Worm (Caenorhabditis elegans) whole organism, L2 larva: ENCODE results near the gene C29G2.3.
"Not testable (repeated sequence)": the region's sequence is repeated elsewhere in the genome, so short reads cannot be mapped to it uniquely, and the experiment has no call there.

Source experiments
- F13H6.1 ChIP-seq: sonication (generic microtip); optimal IDR thresholded peaks from 2 replicates; lab custom pipeline; 2016; ENCODE audit warnings: missing genetic modification characterization, missing compliant biosample characterization
- R02D3.7 ChIP-seq: fragments of 150-350 bp; optimal IDR thresholded peaks from 2 replicates; lab custom pipeline; 2014; ENCODE audit warnings: missing biosample characterization, missing genetic modification characterization
- Y55F3AM.14 ChIP-seq: fragments of 200-800 bp; sonication (Bioruptor generic); optimal IDR thresholded peaks from 2 replicates; lab custom pipeline; 2018; ENCODE audit warnings: mild to moderate bottlenecking, missing genetic modification characterization, missing compliant biosample characterization
- ZK546.5 ChIP-seq: sonication (generic microtip); optimal IDR thresholded peaks from 2 replicates; lab custom pipeline; 2017; ENCODE audit warnings: missing biosample characterization, missing genetic modification characterization
- ama-1 ChIP-seq: fragments of 150-350 bp; optimal IDR thresholded peaks from 2 replicates; lab custom pipeline; 2018; ENCODE audit warnings: inconsistent platforms
- ceh-16 ChIP-seq: fragments of 150-350 bp; optimal IDR thresholded peaks from 2 replicates; lab custom pipeline; 2014; ENCODE audit warnings: missing biosample characterization, missing genetic modification characterization
- crh-2 ChIP-seq: sonication (generic microtip); optimal IDR thresholded peaks from 2 replicates; lab custom pipeline; 2017; ENCODE audit warnings: missing biosample characterization, missing genetic modification characterization
- dmd-4 ChIP-seq: sonication (generic microtip); optimal IDR thresholded peaks from 2 replicates; lab custom pipeline; 2017; ENCODE audit warnings: missing biosample characterization, missing genetic modification characterization
- egl-27 ChIP-seq: sonication (generic microtip); optimal IDR thresholded peaks from 3 replicates; lab custom pipeline; 2017; ENCODE audit warnings: missing biosample characterization, missing genetic modification reagents, missing genetic modification characterization
- elt-1 ChIP-seq: fragments of 150-350 bp; optimal IDR thresholded peaks from 2 replicates; lab custom pipeline; 2014; ENCODE audit warnings: missing biosample characterization, missing genetic modification characterization
- fos-1 ChIP-seq: fragments of 150-350 bp; optimal IDR thresholded peaks from 2 replicates; lab custom pipeline; 2014; ENCODE audit warnings: missing biosample characterization, missing genetic modification characterization
- gmeb-1 ChIP-seq: fragments of 150-350 bp; optimal IDR thresholded peaks from 2 replicates; lab custom pipeline; 2014; ENCODE audit warnings: missing biosample characterization, missing genetic modification characterization
- lin-11 ChIP-seq: fragments of 150-350 bp; sonication (generic microtip); optimal IDR thresholded peaks from 2 replicates; lab custom pipeline; 2014; ENCODE audit warnings: missing biosample characterization, missing genetic modification characterization, inconsistent platforms, mixed read lengths
- lin-13 ChIP-seq: fragments of 150-350 bp; optimal IDR thresholded peaks from 2 replicates; lab custom pipeline; 2014; ENCODE audit warnings: missing biosample characterization, missing genetic modification reagents, missing genetic modification characterization
- lin-39 ChIP-seq: fragments of 150-350 bp; optimal IDR thresholded peaks from 2 replicates; lab custom pipeline; 2014; ENCODE audit warnings: missing biosample characterization, missing genetic modification reagents, missing genetic modification characterization
- mab-5 ChIP-seq: fragments of 150-350 bp; optimal IDR thresholded peaks from 2 replicates; lab custom pipeline; 2014; ENCODE audit warnings: missing biosample characterization, missing genetic modification characterization
- mbf-1 ChIP-seq: sonication (generic microtip); optimal IDR thresholded peaks from 2 replicates; lab custom pipeline; 2017; ENCODE audit warnings: missing biosample characterization, missing genetic modification characterization
- mdl-1 ChIP-seq, 2 experiments: fragments of 150-350 bp in 1 of 2; sonication (generic microtip) in 1 of 2; optimal IDR thresholded peaks; 2 replicates each; lab custom pipeline; 2017; ENCODE audit warnings: missing biosample characterization in 2 of 2, missing genetic modification characterization in 2 of 2
- nhr-10 ChIP-seq: sonication (generic microtip); optimal IDR thresholded peaks from 2 replicates; lab custom pipeline; 2017; ENCODE audit warnings: missing biosample characterization, missing genetic modification characterization
- nhr-11 ChIP-seq: fragments of 150-350 bp; optimal IDR thresholded peaks from 2 replicates; lab custom pipeline; 2014; ENCODE audit warnings: missing biosample characterization, missing genetic modification characterization
- nhr-12 ChIP-seq: fragments of 150-350 bp; optimal IDR thresholded peaks from 2 replicates; lab custom pipeline; 2014; ENCODE audit warnings: missing biosample characterization, missing genetic modification characterization
- nhr-129 ChIP-seq: fragments of 150-350 bp; optimal IDR thresholded peaks from 2 replicates; lab custom pipeline; 2014; ENCODE audit warnings: missing biosample characterization, missing genetic modification characterization
- nhr-23 ChIP-seq: fragments of 150-350 bp; optimal IDR thresholded peaks from 2 replicates; lab custom pipeline; 2014; ENCODE audit warnings: missing biosample characterization, missing genetic modification reagents, missing genetic modification characterization
- nhr-237 ChIP-seq: fragments of 150-350 bp; optimal IDR thresholded peaks from 2 replicates; lab custom pipeline; 2014; ENCODE audit warnings: missing biosample characterization, missing genetic modification characterization
- nhr-25 ChIP-seq: fragments of 150-350 bp; sonication (generic microtip); optimal IDR thresholded peaks from 3 replicates; lab custom pipeline; 2014; ENCODE audit warnings: missing biosample characterization, missing genetic modification characterization
- nhr-6 ChIP-seq: fragments of 150-350 bp; optimal IDR thresholded peaks from 2 replicates; lab custom pipeline; 2014; ENCODE audit warnings: missing biosample characterization, missing genetic modification characterization
- nhr-77 ChIP-seq: fragments of 150-350 bp; optimal IDR thresholded peaks from 2 replicates; lab custom pipeline; 2014; ENCODE audit warnings: missing biosample characterization, missing genetic modification characterization
- peb-1 ChIP-seq: fragments of 150-350 bp; optimal IDR thresholded peaks from 2 replicates; lab custom pipeline; 2014; ENCODE audit warnings: missing biosample characterization, missing genetic modification characterization
- sem-4 ChIP-seq: fragments of 150-350 bp; optimal IDR thresholded peaks from 2 replicates; lab custom pipeline; 2014; ENCODE audit warnings: missing biosample characterization, missing genetic modification reagents, missing genetic modification characterization
- sma-3 ChIP-seq: sonication (generic microtip); optimal IDR thresholded peaks from 2 replicates; lab custom pipeline; 2016; ENCODE audit warnings: missing genetic modification reagents, missing genetic modification characterization, missing compliant biosample characterization
- unc-55 ChIP-seq: fragments of 150-350 bp; sonication (generic microtip); optimal IDR thresholded peaks from 3 replicates; lab custom pipeline; 2014; ENCODE audit warnings: missing biosample characterization, missing genetic modification reagents, missing genetic modification characterization
- unc-62 ChIP-seq: fragments of 150-350 bp; optimal IDR thresholded peaks from 2 replicates; lab custom pipeline; 2014; ENCODE audit warnings: missing biosample characterization, missing genetic modification reagents, missing genetic modification characterization
- ztf-1 ChIP-seq: fragments of 200-800 bp; sonication (Bioruptor generic); conservative IDR thresholded peaks from 2 replicates; pipeline ENCODE4 v1.3.6; 2022; ENCODE audit warnings: missing genetic modification characterization, missing compliant biosample characterization
- ztf-11 ChIP-seq: sonication (generic microtip); optimal IDR thresholded peaks from 2 replicates; lab custom pipeline; 2017; ENCODE audit warnings: missing biosample characterization, missing genetic modification characterization

Gene C29G2.3

DNA sequence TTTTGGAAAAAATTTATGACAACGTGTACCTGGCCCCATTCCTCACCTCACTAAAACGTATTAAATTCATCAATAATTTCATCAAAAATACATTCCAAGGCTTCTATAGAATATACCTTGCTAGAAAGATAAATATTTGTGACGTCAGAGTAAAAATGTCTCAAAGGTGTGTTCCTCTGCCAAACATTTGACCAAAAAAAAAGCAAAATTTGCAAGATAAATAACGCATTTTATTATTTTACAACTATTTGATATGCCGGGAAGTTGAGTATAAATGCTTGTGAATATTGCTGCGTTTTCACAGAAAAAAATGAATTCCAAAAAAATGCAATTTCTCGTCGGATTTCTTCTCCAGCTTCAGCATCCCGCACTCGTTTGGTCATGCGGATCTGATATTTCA, at the start of gene C29G2.3:
Gene C29G2.3, plus strand, starts transcription at position 301 of the 400 bp plus-strand sequence.
- TF ChIP-seq nhr-12 (no peak), ceh-16 (no peak), nhr-25 (no peak), gmeb-1 (tag; lab: Kevin White, UChicago) (no peak), mdl-1 (tag; optimal IDR thresholded peaks at IDR 0.05; lab: Kevin White, UChicago) (no peak), unc-55 (GFP tag; lab: Kevin White, UChicago) (no peak), ztf-1 (GFP tag; lab: Robert Waterston, UW) (no peak), nhr-10 (tag; lab: Kevin White, UChicago) (no peak)

DNA sequence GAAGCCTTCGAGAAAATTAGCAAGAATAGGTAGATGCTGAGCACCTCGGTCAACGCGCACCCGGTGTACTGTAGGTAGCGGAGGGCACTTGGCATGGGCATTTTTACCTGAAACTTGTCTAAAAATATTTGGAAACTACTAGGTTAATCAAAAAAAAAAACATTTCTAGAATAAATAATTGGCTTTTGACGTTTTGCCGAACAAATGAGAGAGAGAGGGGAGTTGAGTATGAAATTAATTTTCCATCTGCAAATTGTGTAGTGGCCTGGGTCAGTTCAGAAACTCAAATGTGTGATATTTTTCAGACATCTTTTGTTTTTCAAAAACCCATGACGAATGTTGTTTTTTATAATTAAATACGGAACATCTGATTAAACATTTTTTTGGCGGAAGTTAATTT, 44.4 kb upstream of the C29G2.3 start, which contains the start of gene Y45G12C.10:
Gene Y45G12C.10, minus strand, starts transcription at position 101 of the 400 bp plus-strand sequence.
- TF ChIP-seq peb-1 (tag; lab: Kevin White, UChicago); F13H6.1; unc-55 (GFP tag; lab: Kevin White, UChicago): not testable (repeated sequence)
- TF ChIP-seq, all 48 proteins: peak for 0; not testable (repeated sequence) for 48

DNA sequence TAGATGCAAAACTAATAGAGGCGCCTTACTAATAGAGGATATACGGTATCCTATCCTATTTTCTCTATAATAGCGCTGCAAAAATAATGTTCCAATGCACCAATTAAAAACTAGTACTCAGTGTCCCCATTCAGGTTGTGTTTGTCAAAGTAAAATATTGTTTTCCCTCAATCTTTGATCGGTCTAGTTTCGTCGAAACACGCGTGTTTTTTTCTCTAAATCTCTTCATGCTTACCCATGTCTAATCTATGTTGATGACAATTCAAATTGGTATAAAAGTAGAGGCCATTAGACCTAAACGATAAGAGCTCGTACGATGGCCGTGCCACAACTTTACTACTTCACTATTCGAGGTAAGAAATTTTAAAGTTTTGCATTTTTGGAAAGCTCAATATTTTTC, 19.3 kb upstream of the C29G2.3 start, which contains the start of gene gst-10:
Gene gst-10, plus strand, starts transcription at position 301 of the 400 bp plus-strand sequence.
- not testable (repeated sequence) for TF ChIP-seq nhr-237 (tag; lab: Kevin White, UChicago); nhr-129 (tag; lab: Kevin White, UChicago); mab-5

DNA sequence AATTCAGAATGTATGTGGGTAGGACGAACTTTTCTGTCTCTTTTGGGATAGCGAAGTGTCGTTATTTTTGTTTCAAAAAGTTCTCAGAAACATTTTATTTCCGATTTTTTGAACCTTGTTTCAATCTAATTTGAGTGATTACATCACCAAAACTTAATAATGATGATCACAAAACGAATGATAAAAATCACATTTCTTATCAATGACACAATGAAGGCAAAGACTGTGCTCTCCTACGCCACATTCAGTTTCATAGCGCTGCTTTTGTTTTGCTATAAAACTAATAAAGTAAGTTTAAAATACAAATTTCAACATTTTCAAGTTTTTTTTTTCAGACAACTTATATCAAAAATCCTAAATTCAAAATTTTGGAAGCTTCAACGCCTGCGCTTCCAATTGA, 15.2 kb upstream of the C29G2.3 start, which contains the start of gene Y45G12C.1:
Gene Y45G12C.1, plus strand, starts transcription at position 159 of the 400 bp plus-strand sequence.
- TF ChIP-seq egl-27 (tag; lab: Kevin White, UChicago) (no peak), ZK546.5 (tag; lab: Kevin White, UChicago) (no peak), nhr-11 (tag; lab: Kevin White, UChicago) (no peak), nhr-12 (no peak), nhr-77 (no peak), peb-1 (tag; lab: Kevin White, UChicago) (no peak), nhr-6 (tag; lab: Kevin White, UChicago) (no peak), crh-2 (tag; lab: Kevin White, UChicago) (peak; percentile 21), lin-39 (tag; lab: Kevin White, UChicago) (no peak), fos-1 (tag; lab: Kevin White, UChicago) (peak; percentile 69), nhr-10 (tag; lab: Kevin White, UChicago) (no peak), elt-1 (tag; lab: Kevin White, UChicago) (no peak), ceh-16 (no peak)
- TF ChIP-seq, all 48 proteins: peak for 2

DNA sequence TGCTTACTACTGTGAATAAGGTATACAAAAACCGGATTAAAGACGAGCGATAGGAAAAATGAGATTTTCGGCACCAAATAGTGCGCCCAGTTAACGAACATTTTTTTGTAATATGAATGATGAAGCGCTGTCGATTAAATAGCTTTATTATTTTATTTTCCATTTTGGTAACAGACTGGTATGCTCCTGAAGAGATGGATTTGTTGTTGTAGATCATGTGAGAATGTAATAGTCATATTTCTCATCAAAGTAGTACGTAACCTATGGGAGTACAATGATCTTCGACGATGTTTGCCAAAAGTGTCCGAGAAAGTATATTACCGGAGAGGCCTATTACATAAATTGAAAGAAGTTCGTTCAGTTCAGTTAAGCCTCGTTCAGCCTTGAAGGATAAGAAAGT, 10.1 kb upstream of the C29G2.3 start, which contains the start of gene srj-19:
Gene srj-19, minus strand, starts transcription at position 101 of the 400 bp plus-strand sequence.
- no peak for TF ChIP-seq Y55F3AM.14 (GFP tag; lab: Kevin White, UChicago)
- TF ChIP-seq nhr-6 (tag; lab: Kevin White, UChicago) = no peak
- no peak for TF ChIP-seq mbf-1 (tag; lab: Kevin White, UChicago)
- TF ChIP-seq ztf-11 (tag; lab: Kevin White, UChicago) = no peak
- no peak for TF ChIP-seq lin-13 (GFP tag; lab: Kevin White, UChicago)
- no peak for TF ChIP-seq nhr-77
- no peak for TF ChIP-seq sma-3 (GFP tag; lab: Kevin White, UChicago)
- TF ChIP-seq peb-1 (tag; lab: Kevin White, UChicago) = no peak
- TF ChIP-seq nhr-129 (tag; lab: Kevin White, UChicago) = no peak
- no peak for TF ChIP-seq sem-4 (tag; lab: Kevin White, UChicago)
- no peak for TF ChIP-seq nhr-23
- no peak for TF ChIP-seq mab-5
- TF ChIP-seq mdl-1 (tag; optimal IDR thresholded peaks at IDR 0.05; lab: Kevin White, UChicago) = no peak

DNA sequence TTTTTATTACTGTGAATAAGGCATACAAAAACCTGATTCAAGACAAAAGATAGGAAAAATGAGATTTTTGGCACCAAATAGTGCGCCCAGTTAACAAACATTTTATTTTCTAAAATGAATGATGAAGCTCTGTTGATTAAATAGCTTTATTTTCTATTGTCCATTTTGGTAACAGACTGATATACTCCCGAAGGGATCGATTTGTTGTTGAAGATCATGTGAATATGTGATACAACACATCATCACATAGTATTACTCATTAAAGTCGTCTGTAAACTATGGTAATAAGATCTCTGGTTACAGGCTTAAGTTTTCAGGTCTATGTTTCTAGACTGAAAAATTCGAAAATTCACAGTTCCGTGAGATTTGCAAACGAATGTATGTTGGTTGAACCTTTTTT, 7.6 kb upstream of the C29G2.3 start, which contains the start of gene srj-20:
Gene srj-20, minus strand, starts transcription at position 101 of the 400 bp plus-strand sequence.
- TF ChIP-seq sma-3 (GFP tag; lab: Kevin White, UChicago) (no peak), ama-1 (lab: Kevin White, UChicago) (no peak), R02D3.7 (tag; lab: Kevin White, UChicago) (no peak), nhr-11 (tag; lab: Kevin White, UChicago) (no peak), dmd-4 (tag; lab: Kevin White, UChicago) (no peak), egl-27 (tag; lab: Kevin White, UChicago) (no peak), lin-11 (no peak), unc-62 (GFP tag; lab: Kevin White, UChicago) (no peak)
